Fruit fly (Drosophila melanogaster): ENCODE results near the gene JTBR.

Gene JTBR

DNA sequence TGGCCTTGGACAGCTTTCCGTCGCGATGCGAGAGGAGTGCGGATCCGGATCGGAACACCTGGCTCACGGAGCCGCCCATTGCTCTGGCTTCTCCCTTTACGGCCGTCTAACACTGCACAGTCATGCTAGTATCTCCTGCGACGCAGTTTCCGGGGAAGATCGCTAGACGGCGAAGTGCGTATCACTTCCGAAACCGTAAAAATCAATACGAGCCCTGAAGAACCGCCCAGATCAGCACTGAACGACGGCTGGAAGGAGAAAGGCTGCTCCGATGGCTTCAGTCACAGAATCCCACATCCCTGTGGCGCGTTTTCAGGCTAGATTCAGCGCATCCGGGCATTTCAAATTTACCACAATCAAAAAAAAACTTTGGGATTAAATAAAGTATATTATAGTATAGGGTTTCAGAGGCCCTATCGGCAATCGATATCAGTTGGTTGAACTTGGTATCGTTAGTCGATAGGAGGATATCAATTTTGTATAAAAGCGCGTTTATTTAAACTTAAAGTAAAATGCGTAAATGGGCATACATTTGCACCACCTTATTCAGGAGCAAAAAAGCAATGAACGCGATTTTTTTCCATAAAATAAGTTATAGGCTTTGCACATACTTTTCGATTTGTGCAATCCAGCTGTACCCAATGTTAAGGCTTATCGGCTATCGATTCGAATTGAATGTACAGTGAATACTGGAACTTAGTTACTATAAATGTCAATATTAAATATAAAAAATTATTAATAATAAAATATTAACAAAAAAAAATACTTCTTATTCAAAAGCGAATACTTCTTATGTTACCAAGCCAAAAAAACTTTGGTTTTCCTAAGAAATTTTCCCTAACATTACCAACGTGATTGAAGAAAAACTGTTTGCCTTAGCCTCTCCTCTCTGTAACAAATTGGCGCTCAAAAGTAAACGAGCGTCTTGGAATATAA is 27.7 kb downstream of the JTBR start, which contains the start of the genes CG13933 and PolD2 (continued):
- TF ChIP-seq CG13775 (GFP tag; optimal IDR thresholded peaks at IDR 0.05) (peak; percentile 96), Neu2 (GFP tag; optimal IDR thresholded peaks at IDR 0.05; ENCODE audit: borderline replicate concordance) (no peak), CG8478 (optimal IDR thresholded peaks at IDR 0.05) (no peak), Dfd (GFP tag; optimal IDR thresholded peaks at IDR 0.05) (no peak), CG13894 (tag; optimal IDR thresholded peaks at IDR 0.05) (no peak), CG12071 (GFP tag; optimal IDR thresholded peaks at IDR 0.05) (no peak), CG7987 (GFP tag; optimal IDR thresholded peaks at IDR 0.05) (peak; percentile 46), ind (GFP tag; optimal IDR thresholded peaks at IDR 0.05) (peak; percentile 88), CG10654 (GFP tag; optimal IDR thresholded peaks at IDR 0.05) (no peak), CG7372 (GFP tag; IDR thresholded peaks at IDR 0.05) (peak; percentile 93), CG2712 (tag; optimal IDR thresholded peaks at IDR 0.05) (peak; percentile 97), CG11085 (GFP tag; IDR thresholded peaks at IDR 0.05) (peak; percentile 96), CG6854 (GFP tag; optimal IDR thresholded peaks at IDR 0.05) (peak; percentile 68), CG8765 (GFP tag; IDR thresholded peaks at IDR 0.05) (peak; percentile 90), CG9797 (GFP tag; optimal IDR thresholded peaks at IDR 0.05) (no peak), kay (GFP tag; optimal IDR thresholded peaks at IDR 0.05) (peak; percentile 93), CG3407 (GFP tag; optimal IDR thresholded peaks at IDR 0.05) (peak; percentile 90), Myb (GFP tag; optimal IDR thresholded peaks at IDR 0.05) (peak; percentile 42), CG4820 (GFP tag; optimal IDR thresholded peaks at IDR 0.05) (peak; percentile 71), fru (optimal IDR thresholded peaks at IDR 0.05) (no peak), unpg (GFP tag; optimal IDR thresholded peaks at IDR 0.05) (peak; percentile 98), Eip74EF (GFP tag; optimal IDR thresholded peaks at IDR 0.05) (peak in 1 of 2 experiments; percentile 97), bab2 (GFP tag; optimal IDR thresholded peaks at IDR 0.05) (peak; percentile 91), CG30020 (tag; optimal IDR thresholded peaks at IDR 0.05) (peak; percentile 89), Sry-β (GFP tag; optimal IDR thresholded peaks at IDR 0.05) (peak; percentile 18), pum (GFP tag; optimal IDR thresholded peaks at IDR 0.05) (peak; percentile 65), Optix (GFP tag; IDR thresholded peaks at IDR 0.05) (peak; percentile 92), ase (GFP tag; IDR thresholded peaks at IDR 0.05) (peak; percentile 92), CG10543 (GFP tag; optimal IDR thresholded peaks at IDR 0.05) (peak; percentile 90), CG4282 (GFP tag; optimal IDR thresholded peaks at IDR 0.05) (peak; percentile 0), Poxn (GFP tag; IDR thresholded peaks at IDR 0.05) (peak; percentile 91), CG2120 (GFP tag; optimal IDR thresholded peaks at IDR 0.05) (peak; percentile 96), cwo (GFP tag; optimal IDR thresholded peaks at IDR 0.05) (peak; percentile 77), CG16779 (GFP tag; IDR thresholded peaks at IDR 0.05) (peak; percentile 81), CG12236 (GFP tag; optimal IDR thresholded peaks at IDR 0.05) (peak; percentile 34), nmo (GFP tag; optimal IDR thresholded peaks at IDR 0.05) (peak; percentile 99), z (GFP tag; IDR thresholded peaks at IDR 0.05) (no peak), CG18476 (GFP tag; optimal IDR thresholded peaks at IDR 0.05) (peak; percentile 77), CG31441 (GFP tag; IDR thresholded peaks at IDR 0.05) (no peak; the same call in 1 of the 2 replicates), Six4 (GFP tag; optimal IDR thresholded peaks at IDR 0.05) (peak; percentile 71), wor (GFP tag; IDR thresholded peaks at IDR 0.05) (peak; percentile 98), kni (GFP tag; optimal IDR thresholded peaks at IDR 0.05) (no peak), Nf-YA (GFP tag; IDR thresholded peaks at IDR 0.05) (peak; percentile 92), pita (GFP tag; optimal IDR thresholded peaks at IDR 0.05) (no peak), CG14441 (GFP tag; IDR thresholded peaks at IDR 0.05) (peak; percentile 99), stc (GFP tag; IDR thresholded peaks at IDR 0.05) (peak; percentile 99), odd (GFP tag; optimal IDR thresholded peaks at IDR 0.05) (no peak), CG12744 (GFP tag; optimal IDR thresholded peaks at IDR 0.05) (no peak), CG4424 (GFP tag; optimal IDR thresholded peaks at IDR 0.05) (no peak), CG1529 (GFP tag; optimal IDR thresholded peaks at IDR 0.05) (peak; percentile 92)
